Fruit fly (Drosophila melanogaster): Measurements from ENCODE around the gene Spindly.

Gene Spindly

DNA sequence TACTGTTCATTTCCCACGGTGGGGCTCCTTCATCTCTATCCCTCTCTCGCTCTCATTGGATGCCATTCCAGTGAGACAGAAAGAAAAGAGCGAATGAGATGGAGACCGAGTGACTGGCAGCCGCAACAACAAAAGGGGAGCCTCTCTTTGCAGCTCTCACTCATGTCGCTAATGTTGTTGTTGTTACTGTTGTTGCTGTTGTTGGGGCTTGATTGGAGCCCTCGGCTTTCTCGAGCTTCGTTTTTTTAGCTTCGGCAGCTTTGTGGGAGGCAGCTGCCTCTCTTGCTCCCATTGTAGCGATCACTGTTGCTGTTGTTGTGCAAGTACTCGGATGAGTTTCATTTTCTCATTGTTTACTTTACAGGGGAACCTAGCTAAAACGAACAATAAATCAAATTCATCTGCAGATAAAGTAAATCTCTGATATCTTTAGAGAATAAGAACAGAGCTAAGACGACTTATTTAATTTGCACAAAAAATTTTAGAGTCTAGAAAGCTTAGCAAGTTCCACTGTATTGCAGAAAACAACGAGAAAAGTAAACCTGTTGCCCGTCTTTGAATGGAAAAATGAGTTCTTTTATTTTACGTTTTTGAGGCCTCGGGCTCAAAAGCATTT lies 4.2 kb upstream of the Spindly start (continued):
- TF ChIP-seq CG7357 (GFP tag; IDR thresholded peaks at IDR 0.05) (peak; percentile 59), Asciz (GFP tag; optimal IDR thresholded peaks at IDR 0.05) (peak; percentile 49), CG9817 (tag; optimal IDR thresholded peaks at IDR 0.05) (peak; percentile 33), insv (GFP tag; optimal IDR thresholded peaks at IDR 0.05) (no peak), Gug (GFP tag; IDR thresholded peaks at IDR 0.05) (0 out of 4 replicates have a peak, but pooled peaks have one; percentile 22), CG17186 (GFP tag; optimal IDR thresholded peaks at IDR 0.05) (no peak), CG6689 (GFP tag; IDR thresholded peaks at IDR 0.05) (peak; percentile 46), gem (tag; optimal IDR thresholded peaks at IDR 0.05) (peak; percentile 74), dmrt99B (tag; optimal IDR thresholded peaks at IDR 0.05) (peak; percentile 77), nom (GFP tag; optimal IDR thresholded peaks at IDR 0.05) (peak; percentile 38), unc-4 (GFP tag; IDR thresholded peaks at IDR 0.05; ENCODE audit: partially characterized antibody) (no peak), CG14965 (GFP tag; optimal IDR thresholded peaks at IDR 0.05; ENCODE audit: borderline replicate concordance) (no peak), NFAT (GFP tag; IDR thresholded peaks at IDR 0.05) (peak; percentile 42; the same call in 1 of the 2 replicates), Gsc (GFP tag; IDR thresholded peaks at IDR 0.05) (no peak; the same call in 1 of the 2 replicates), inv (GFP tag; IDR thresholded peaks at IDR 0.05; ENCODE audit: partially characterized antibody) (no peak), ATbp (GFP tag; optimal IDR thresholded peaks at IDR 0.05) (peak; percentile 48), Elba2 (GFP tag; optimal IDR thresholded peaks at IDR 0.05) (no peak), wek (GFP tag; optimal IDR thresholded peaks at IDR 0.05) (no peak), CG7745 (tag; optimal IDR thresholded peaks at IDR 0.05) (no peak), vnd (GFP tag; IDR thresholded peaks at IDR 0.05; ENCODE audit: partially characterized antibody) (no peak), CG7839 (tag; optimal IDR thresholded peaks at IDR 0.05) (peak; percentile 70), Atf6 (GFP tag; IDR thresholded peaks at IDR 0.05) (peak; percentile 72), CG8089 (GFP tag; optimal IDR thresholded peaks at IDR 0.05) (peak; percentile 2), vvl (GFP tag; IDR thresholded peaks at IDR 0.05) (peak; percentile 79), bab2 (GFP tag; optimal IDR thresholded peaks at IDR 0.05) (peak; percentile 32), br (optimal IDR thresholded peaks at IDR 0.05) (no peak), CG6654 (GFP tag; optimal IDR thresholded peaks at IDR 0.05) (no peak), CG1233 (GFP tag; optimal IDR thresholded peaks at IDR 0.05) (peak; percentile 44), Myb (GFP tag; optimal IDR thresholded peaks at IDR 0.05) (no peak), Oaz (GFP tag; IDR thresholded peaks at IDR 0.05) (peak; percentile 44; the same call in 1 of the 2 replicates), HLHmδ (GFP tag; optimal IDR thresholded peaks at IDR 0.05) (no peak), Usf (GFP tag; optimal IDR thresholded peaks at IDR 0.05) (no peak), CG13424 (tag; optimal IDR thresholded peaks at IDR 0.05) (peak; percentile 63), Hr3 (GFP tag; optimal IDR thresholded peaks at IDR 0.05) (peak; percentile 16), sna (GFP tag; IDR thresholded peaks at IDR 0.05; ENCODE audit: partially characterized antibody) (no peak), CG6254 (GFP tag; optimal IDR thresholded peaks at IDR 0.05) (peak; percentile 11), gt (GFP tag; IDR thresholded peaks at IDR 0.05) (no peak), CG12659 (GFP tag; optimal IDR thresholded peaks at IDR 0.05) (peak; percentile 24), CG8281 (tag; optimal IDR thresholded peaks at IDR 0.05) (no peak), lbe (GFP tag; optimal IDR thresholded peaks at IDR 0.05) (peak; percentile 55), CG15601 (tag; optimal IDR thresholded peaks at IDR 0.05) (no peak), salm (tag; optimal IDR thresholded peaks at IDR 0.05) (no peak), Taf1 (GFP tag; IDR thresholded peaks at IDR 0.05) (no peak), bowl (GFP tag; IDR thresholded peaks at IDR 0.05) (no peak), Side (GFP tag; optimal IDR thresholded peaks at IDR 0.05) (peak; percentile 29), Bteb2 (GFP tag; optimal IDR thresholded peaks at IDR 0.05) (no peak), ranshi (GFP tag; IDR thresholded peaks at IDR 0.05) (peak; percentile 41; the same call in 1 of the 2 replicates), ab (GFP tag; optimal IDR thresholded peaks at IDR 0.05) (no peak), tio (GFP tag; optimal IDR thresholded peaks at IDR 0.05) (peak; percentile 36)

Data from whole organism, embryonic.